Fruit fly (Drosophila melanogaster) whole organism, prepupa: ENCODE data around the gene GstD2.

Source experiments
- CG8119 ChIP-seq: fragments of 200-800 bp; sonication (Bioruptor generic); IDR thresholded peaks from 3 replicates; pipeline ENCODE4 v1.3.6; 2022; ENCODE audit warnings: missing biosample characterization, missing genetic modification characterization
- CG8632 ChIP-seq: fragments of 200-800 bp; sonication (Bioruptor generic); optimal IDR thresholded peaks from 3 replicates; lab custom pipeline; 2016; ENCODE audit warnings: missing biosample characterization, missing genetic modification characterization
- Sox102F ChIP-seq: fragments of 200-800 bp; sonication (Bioruptor generic); optimal IDR thresholded peaks from 2 replicates; lab custom pipeline; 2016; ENCODE audit warnings: missing biosample characterization, mild to moderate bottlenecking, missing genetic modification characterization
- fd59A ChIP-seq: fragments of 200-800 bp; sonication (Bioruptor generic); optimal IDR thresholded peaks from 2 replicates; lab custom pipeline; 2017; ENCODE audit warnings: missing biosample characterization, mild to moderate bottlenecking, missing genetic modification characterization, missing genetic modification reagents
- lz ChIP-seq: fragments of 200-800 bp; sonication (Bioruptor generic); optimal IDR thresholded peaks from 3 replicates; lab custom pipeline; 2016; ENCODE audit warnings: missing biosample characterization, missing genetic modification characterization

DNA sequence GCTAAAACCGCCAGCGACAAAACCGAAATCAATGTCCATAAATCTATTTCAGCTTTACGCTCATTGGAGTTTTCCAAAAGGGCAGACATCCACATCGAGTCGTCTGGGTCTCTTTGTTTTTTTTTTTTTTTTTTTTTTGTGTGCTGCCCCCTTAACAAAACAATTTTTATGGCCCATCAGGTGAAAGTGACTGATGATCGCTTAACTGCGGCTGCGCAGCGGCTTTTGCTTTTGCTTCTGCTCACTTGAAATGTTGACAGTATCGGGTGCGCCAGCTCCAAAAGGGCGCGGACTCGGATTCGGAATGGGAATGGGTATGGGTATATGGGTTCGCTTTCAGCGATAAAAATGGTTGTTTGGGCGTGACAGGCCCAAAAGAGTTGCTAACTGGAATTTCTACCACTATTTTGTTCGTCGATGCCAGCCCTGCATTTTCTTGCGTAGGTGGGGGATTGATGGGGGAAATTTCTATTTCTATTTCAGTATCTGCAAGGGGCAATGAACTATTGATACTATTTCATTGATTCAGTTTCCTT is 9.7 kb upstream of the GstD2 start:
- TF ChIP-seq Sox102F (no peak), CG8632 (GFP tag; lab: Kevin White, UChicago) (no peak), lz (GFP tag; lab: Kevin White, UChicago) (no peak), fd59A (GFP tag; lab: Kevin White, UChicago) (no peak), CG8119 (GFP tag; lab: Robert Waterston, UW) (no peak)
